Worm (Caenorhabditis elegans): ENCODE results near the gene seip-1.

DNA sequence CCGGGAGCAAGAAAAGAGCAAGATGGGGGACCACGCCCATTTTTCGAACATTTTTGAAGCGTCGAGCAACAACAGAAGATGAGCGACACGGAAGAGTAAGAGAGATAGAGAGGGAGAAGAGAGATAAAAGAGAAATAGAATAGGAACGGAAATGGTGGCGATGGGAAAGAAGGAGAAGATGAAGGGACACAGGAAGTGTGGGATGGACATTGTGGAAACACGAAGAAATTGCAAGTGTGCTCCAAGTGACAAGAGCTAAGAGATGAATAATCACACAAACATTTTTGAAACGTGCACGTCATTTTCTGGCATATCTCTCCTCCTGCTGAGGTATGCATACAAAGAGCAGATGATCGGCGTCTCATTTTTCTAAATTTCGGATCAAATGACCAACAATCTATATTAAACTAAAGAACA lies 22.5 kb downstream of the seip-1 start:
- TF ChIP-seq scrt-1 (GFP tag; IDR thresholded peaks at IDR 0.05) (no peak), hmg-4 (GFP tag; optimal IDR thresholded peaks at IDR 0.05) (no peak), ceh-13 (GFP tag; optimal IDR thresholded peaks at IDR 0.05) (no peak), F13C5.2 (tag; optimal IDR thresholded peaks at IDR 0.05) (no peak), hmbx-1 (tag; optimal IDR thresholded peaks at IDR 0.05) (no peak), ama-1 (optimal IDR thresholded peaks at IDR 0.05) (no peak), ceh-36 (tag; optimal IDR thresholded peaks at IDR 0.05) (no peak)

Data from whole organism, early embryonic.